Worm (Caenorhabditis elegans): ENCODE measurements around the gene R148.4.

R148.4 gene

ce11 chrIII:3154968-3155367, 16.4 kb upstream of the R148.4 start, which contains the start of gene C44B11.1:
Gene C44B11.1 (plus strand): TSS chrIII:3155268.
- TF ChIP-seq pha-4 (tag; optimal IDR thresholded peaks at IDR 0.05) (no peak), T26A5.8 (tag; optimal IDR thresholded peaks at IDR 0.05) (no peak), bed-1 (GFP tag; IDR thresholded peaks at IDR 0.05) (no peak), F10E7.11 (tag; optimal IDR thresholded peaks at IDR 0.05) (no peak), cebp-2 (GFP tag; IDR thresholded peaks at IDR 0.05) (no peak), cebp-1 (GFP tag; IDR thresholded peaks at IDR 0.05) (no peak), cebp-1 (tag; optimal IDR thresholded peaks at IDR 0.05) (no peak), tbx-9 (tag; optimal IDR thresholded peaks at IDR 0.05; ENCODE audit: borderline replicate concordance) (no peak), Y67H2A.10 (GFP tag; conservative IDR thresholded peaks at IDR 0.05) (no peak), lsy-27 (tag; optimal IDR thresholded peaks at IDR 0.05; ENCODE audit: borderline replicate concordance, insufficient read depth) (no peak), madf-8 (GFP tag; conservative IDR thresholded peaks at IDR 0.05) (no peak), attf-6 (GFP tag; IDR thresholded peaks at IDR 0.05) (no peak), hlh-26 (GFP tag; conservative IDR thresholded peaks at IDR 0.05) (no peak), repo-1 (tag; optimal IDR thresholded peaks at IDR 0.05) (no peak), B0035.1 (tag; optimal IDR thresholded peaks at IDR 0.05) (no peak), nhr-27 (tag; optimal IDR thresholded peaks at IDR 0.05) (no peak), madf-3 (GFP tag; IDR thresholded peaks at IDR 0.05) (no peak), attf-5 (GFP tag; optimal IDR thresholded peaks at IDR 0.05) (no peak), Y79H2A.3 (GFP tag; conservative IDR thresholded peaks at IDR 0.05) (no peak), lin-35 (GFP tag; optimal IDR thresholded peaks at IDR 0.05) (no peak), zfh-2 (GFP tag; conservative IDR thresholded peaks at IDR 0.05) (no peak)

ce11 chrIII:3160490-3160889, 10.9 kb upstream of the R148.4 start:
- no peak for TF ChIP-seq lin-35 (GFP tag; optimal IDR thresholded peaks at IDR 0.05)
- no peak for TF ChIP-seq mel-28 (tag; optimal IDR thresholded peaks at IDR 0.05; ENCODE audit: borderline replicate concordance)
- no peak for TF ChIP-seq dox-1 (GFP tag; IDR thresholded peaks at IDR 0.05)
- no peak for TF ChIP-seq egrh-3 (GFP tag; IDR thresholded peaks at IDR 0.05)
- no peak for TF ChIP-seq F10E7.11 (tag; optimal IDR thresholded peaks at IDR 0.05)

- TF ChIP-seq ztf-6 (GFP tag; IDR thresholded peaks at IDR 0.05) (no peak), attf-6 (GFP tag; IDR thresholded peaks at IDR 0.05) (no peak), hmg-1.2 (GFP tag; IDR thresholded peaks at IDR 0.05) (peak; percentile 55; the same call in 1 of the 2 replicates), nhr-90 (tag; optimal IDR thresholded peaks at IDR 0.05) (no peak), ztf-3 (GFP tag; optimal IDR thresholded peaks at IDR 0.05) (no peak)
Observed at ce11 chrIII:3161600-3161999, 9.8 kb upstream of the R148.4 start.

ce11 chrIII:3163448-3163847, 7.9 kb upstream of the R148.4 start:
- no peak for TF ChIP-seq lsl-1 (GFP tag; optimal IDR thresholded peaks at IDR 0.05)
- no peak for TF ChIP-seq F55B11.4 (tag; optimal IDR thresholded peaks at IDR 0.05; ENCODE audit: borderline replicate concordance, insufficient read depth)
- no peak for TF ChIP-seq hmg-1.2 (GFP tag; IDR thresholded peaks at IDR 0.05)
- TF ChIP-seq ztf-6 (GFP tag; IDR thresholded peaks at IDR 0.05) = no peak
- TF ChIP-seq D2030.7 (GFP tag; IDR thresholded peaks at IDR 0.05) = no peak
- no peak for TF ChIP-seq let-526 (GFP tag; IDR thresholded peaks at IDR 0.05)
- no peak for TF ChIP-seq attf-5 (GFP tag; optimal IDR thresholded peaks at IDR 0.05)
- TF ChIP-seq nhr-90 (tag; optimal IDR thresholded peaks at IDR 0.05) = no peak
- no peak for TF ChIP-seq C06A6.2 (GFP tag; conservative IDR thresholded peaks at IDR 0.05)
- no peak for TF ChIP-seq Y67H2A.10 (GFP tag; conservative IDR thresholded peaks at IDR 0.05)
- TF ChIP-seq tbx-9 (tag; optimal IDR thresholded peaks at IDR 0.05; ENCODE audit: borderline replicate concordance) = no peak
- TF ChIP-seq nfyb-1 (GFP tag; IDR thresholded peaks at IDR 0.05) = no peak
- no peak for TF ChIP-seq ceh-91 (GFP tag; IDR thresholded peaks at IDR 0.05)
- TF ChIP-seq Y56A3A.18 (GFP tag; IDR thresholded peaks at IDR 0.05) = no peak
- TF ChIP-seq xnd-1 (tag; optimal IDR thresholded peaks at IDR 0.05) = no peak
- TF ChIP-seq akir-1 (GFP tag; optimal IDR thresholded peaks at IDR 0.05) = no peak
- no peak for TF ChIP-seq athp-1 (tag; optimal IDR thresholded peaks at IDR 0.05)
- TF ChIP-seq pbrm-1 (GFP tag; IDR thresholded peaks at IDR 0.05) = no peak
- TF ChIP-seq fkh-3 (tag; optimal IDR thresholded peaks at IDR 0.05) = no peak
- TF ChIP-seq ceh-27 (GFP tag; optimal IDR thresholded peaks at IDR 0.05) = no peak
